Worm (Caenorhabditis elegans): ENCODE results near the gene pitr-6.

ce11 chrII:12457275-12457674 lies 12.1 kb downstream of the pitr-6 start, which contains the start of gene sre-38:
- no peak for TF ChIP-seq elt-2 (tag; optimal IDR thresholded peaks at IDR 0.05)
- no peak for TF ChIP-seq sox-2 (GFP tag; IDR thresholded peaks at IDR 0.05)
- no peak for TF ChIP-seq ceh-34 (tag; optimal IDR thresholded peaks at IDR 0.05)
- no peak for TF ChIP-seq unc-55 (GFP tag; optimal IDR thresholded peaks at IDR 0.05)
- no peak for TF ChIP-seq ceh-22 (tag; optimal IDR thresholded peaks at IDR 0.05)
- TF ChIP-seq pqm-1 (tag; optimal IDR thresholded peaks at IDR 0.05), result no peak
- TF ChIP-seq dve-1 (tag; optimal IDR thresholded peaks at IDR 0.05), result no peak
